Fruit fly (Drosophila melanogaster) whole organism, prepupa: ENCODE results near the gene CG32074.

ENCODE experiments used
- Blimp-1 ChIP-seq: fragments of 200-800 bp; sonication (Bioruptor generic); optimal IDR thresholded peaks from 3 replicates; lab custom pipeline; 2017; ENCODE audit warnings: missing biosample characterization, missing genetic modification characterization, mild to moderate bottlenecking, moderate library complexity, missing genetic modification reagents
- CG10631 ChIP-seq: fragments of 200-800 bp; sonication (Bioruptor generic); optimal IDR thresholded peaks from 2 replicates; lab custom pipeline; 2016; ENCODE audit warnings: missing biosample characterization, missing genetic modification characterization
- CG11294 ChIP-seq: fragments of 200-800 bp; sonication (Bioruptor generic); IDR thresholded peaks from 2 replicates; pipeline ENCODE4 v1.3.6; 2022; ENCODE audit warnings: missing biosample characterization, missing genetic modification characterization
- CG11762 ChIP-seq: fragments of 200-800 bp; sonication (Bioruptor generic); optimal IDR thresholded peaks from 3 replicates; lab custom pipeline; 2016; ENCODE audit warnings: missing biosample characterization, missing genetic modification characterization; ENCODE audit not compliant: insufficient read depth
- CG11902 ChIP-seq: fragments of 200-800 bp; sonication (Bioruptor generic); optimal IDR thresholded peaks from 3 replicates; lab custom pipeline; 2016; ENCODE audit warnings: missing biosample characterization, missing genetic modification characterization
- CG15336 ChIP-seq: fragments of 200-800 bp; sonication (Bioruptor generic); IDR thresholded peaks from 2 replicates; pipeline ENCODE4 v1.3.6; 2022; ENCODE audit warnings: missing biosample characterization, missing genetic modification characterization
- CG1621 ChIP-seq: fragments of 200-800 bp; sonication (Bioruptor generic); optimal IDR thresholded peaks from 3 replicates; lab custom pipeline; 2018; ENCODE audit warnings: missing biosample characterization, mild to moderate bottlenecking, missing genetic modification characterization
- CG3032 ChIP-seq: fragments of 200-800 bp; optimal IDR thresholded peaks from 2 replicates; lab custom pipeline; 2019; ENCODE audit warnings: missing biosample characterization, mild to moderate bottlenecking, missing genetic modification characterization, moderate library complexity
- CG31627 ChIP-seq: fragments of 200-800 bp; sonication (Bioruptor generic); optimal IDR thresholded peaks from 3 replicates; lab custom pipeline; 2016; ENCODE audit warnings: missing biosample characterization, missing genetic modification characterization
- CG32006 ChIP-seq: fragments of 200-800 bp; sonication (Bioruptor generic); optimal IDR thresholded peaks from 3 replicates; lab custom pipeline; 2017; ENCODE audit warnings: missing biosample characterization, mild to moderate bottlenecking, missing genetic modification characterization
- CG34406 ChIP-seq: fragments of 200-800 bp; sonication (Bioruptor generic); optimal IDR thresholded peaks from 3 replicates; lab custom pipeline; 2016; ENCODE audit warnings: missing biosample characterization, missing genetic modification characterization
- CG3919 ChIP-seq: fragments of 200-800 bp; sonication (Bioruptor generic); optimal IDR thresholded peaks from 3 replicates; lab custom pipeline; 2016; ENCODE audit warnings: missing biosample characterization, missing genetic modification characterization
- CG6163 ChIP-seq: fragments of 200-800 bp; sonication (Bioruptor generic); IDR thresholded peaks from 3 replicates; pipeline ENCODE4 v1.3.6; 2022; ENCODE audit warnings: missing biosample characterization, missing genetic modification characterization
- CG6276 ChIP-seq: fragments of 200-800 bp; sonication (Bioruptor generic); optimal IDR thresholded peaks from 2 replicates; lab custom pipeline; 2017; ENCODE audit warnings: missing biosample characterization, mild to moderate bottlenecking, missing genetic modification characterization
- CG6808 ChIP-seq: fragments of 200-800 bp; sonication (Bioruptor generic); optimal IDR thresholded peaks from 3 replicates; lab custom pipeline; 2017; ENCODE audit warnings: missing biosample characterization, missing genetic modification characterization, mild to moderate bottlenecking, moderate library complexity, missing genetic modification reagents
- CG6854 ChIP-seq: fragments of 200-800 bp; sonication (Bioruptor generic); optimal IDR thresholded peaks from 2 replicates; lab custom pipeline; 2017; ENCODE audit warnings: missing biosample characterization, mild to moderate bottlenecking, missing genetic modification characterization
- CG8119 ChIP-seq: fragments of 200-800 bp; sonication (Bioruptor generic); IDR thresholded peaks from 3 replicates; pipeline ENCODE4 v1.3.6; 2022; ENCODE audit warnings: missing biosample characterization, missing genetic modification characterization
- CG8632 ChIP-seq: fragments of 200-800 bp; sonication (Bioruptor generic); optimal IDR thresholded peaks from 3 replicates; lab custom pipeline; 2016; ENCODE audit warnings: missing biosample characterization, missing genetic modification characterization
- CG9139 ChIP-seq: fragments of 200-800 bp; sonication (Bioruptor generic); optimal IDR thresholded peaks from 3 replicates; lab custom pipeline; 2017; ENCODE audit warnings: missing biosample characterization, mild to moderate bottlenecking, missing genetic modification characterization
- Eip75B ChIP-seq: fragments of 200-800 bp; sonication (Bioruptor generic); optimal IDR thresholded peaks from 3 replicates; lab custom pipeline; 2016; ENCODE audit warnings: missing biosample characterization, missing genetic modification characterization
- Eip78C ChIP-seq: fragments of 200-800 bp; sonication (Bioruptor generic); peaks from one replicate; lab custom pipeline; 2016; ENCODE audit warnings: missing biosample characterization, missing genetic modification characterization
- Eip93F ChIP-seq: fragments of 200-800 bp; sonication (Bioruptor generic); optimal IDR thresholded peaks from 2 replicates; lab custom pipeline; 2016; ENCODE audit warnings: missing biosample characterization, mild to moderate bottlenecking, missing genetic modification characterization
- Ets21C ChIP-seq: fragments of 200-800 bp; sonication (Bioruptor generic); optimal IDR thresholded peaks from 3 replicates; lab custom pipeline; 2016; ENCODE audit warnings: missing biosample characterization, missing genetic modification characterization
- Gug ChIP-seq: fragments of 200-800 bp; sonication (Bioruptor generic); IDR thresholded peaks from 2 replicates; pipeline ENCODE4 v1.3.6; 2022; ENCODE audit warnings: missing biosample characterization, missing genetic modification characterization
- Hr39 ChIP-seq: fragments of 200-800 bp; sonication (Bioruptor generic); optimal IDR thresholded peaks from 2 replicates; lab custom pipeline; 2016; ENCODE audit warnings: missing biosample characterization, missing genetic modification characterization
- Hr4 ChIP-seq: fragments of 200-800 bp; sonication (Bioruptor generic); optimal IDR thresholded peaks from 3 replicates; lab custom pipeline; 2016; ENCODE audit warnings: missing biosample characterization, missing genetic modification characterization
- Lpt ChIP-seq: fragments of 200-800 bp; sonication (Bioruptor generic); optimal IDR thresholded peaks from 3 replicates; lab custom pipeline; 2016; ENCODE audit warnings: missing biosample characterization, missing genetic modification characterization
- Met ChIP-seq: fragments of 200-800 bp; sonication (Bioruptor generic); optimal IDR thresholded peaks from 3 replicates; lab custom pipeline; 2016; ENCODE audit warnings: missing biosample characterization, missing genetic modification characterization
- OdsH ChIP-seq: fragments of 200-800 bp; sonication (Bioruptor generic); optimal IDR thresholded peaks from 3 replicates; lab custom pipeline; 2016; ENCODE audit warnings: missing biosample characterization, missing genetic modification characterization
- Smox ChIP-seq: fragments of 200-800 bp; sonication (Bioruptor generic); optimal IDR thresholded peaks from 3 replicates; lab custom pipeline; 2016; ENCODE audit warnings: missing biosample characterization, missing genetic modification characterization
- Sox14 ChIP-seq: fragments of 200-800 bp; sonication (Bioruptor generic); optimal IDR thresholded peaks from 3 replicates; lab custom pipeline; 2016; ENCODE audit warnings: missing biosample characterization, missing genetic modification characterization
- acj6 ChIP-seq: fragments of 200-800 bp; sonication (Bioruptor generic); optimal IDR thresholded peaks from 3 replicates; lab custom pipeline; 2016; ENCODE audit warnings: missing biosample characterization, missing genetic modification characterization
- dac ChIP-seq: fragments of 200-800 bp; sonication (Bioruptor generic); optimal IDR thresholded peaks from 2 replicates; lab custom pipeline; 2017; ENCODE audit warnings: missing biosample characterization, mild to moderate bottlenecking, missing genetic modification characterization
- dsx ChIP-seq: fragments of 200-800 bp; optimal IDR thresholded peaks from 3 replicates; lab custom pipeline; 2019; ENCODE audit warnings: missing biosample characterization, mild to moderate bottlenecking, missing genetic modification characterization, moderate library complexity; ENCODE audit not compliant: poor library complexity, severe bottlenecking
- eg ChIP-seq: fragments of 200-800 bp; sonication (Bioruptor generic); IDR thresholded peaks from 3 replicates; pipeline ENCODE4 v1.3.6; 2022; ENCODE audit warnings: missing biosample characterization, missing genetic modification characterization
- esn ChIP-seq: fragments of 200-800 bp; sonication (Bioruptor generic); optimal IDR thresholded peaks from 2 replicates; lab custom pipeline; 2016; ENCODE audit warnings: missing biosample characterization, mild to moderate bottlenecking, missing genetic modification characterization, moderate library complexity
- fd85E ChIP-seq: fragments of 200-800 bp; sonication (Bioruptor generic); optimal IDR thresholded peaks from 3 replicates; lab custom pipeline; 2016; ENCODE audit warnings: missing biosample characterization, missing genetic modification characterization
- fkh ChIP-seq: fragments of 200-800 bp; sonication (Bioruptor generic); optimal IDR thresholded peaks from 3 replicates; lab custom pipeline; 2017; ENCODE audit warnings: missing biosample characterization, mild to moderate bottlenecking, missing genetic modification characterization, moderate library complexity
- lz ChIP-seq: fragments of 200-800 bp; sonication (Bioruptor generic); optimal IDR thresholded peaks from 3 replicates; lab custom pipeline; 2016; ENCODE audit warnings: missing biosample characterization, missing genetic modification characterization
- net ChIP-seq: fragments of 200-800 bp; sonication (Bioruptor generic); optimal IDR thresholded peaks from 3 replicates; lab custom pipeline; 2016; ENCODE audit warnings: missing biosample characterization, missing genetic modification characterization
- pdm3 ChIP-seq: fragments of 200-800 bp; sonication (Bioruptor generic); optimal IDR thresholded peaks from 3 replicates; lab custom pipeline; 2016; ENCODE audit warnings: missing biosample characterization, missing genetic modification characterization
- spab ChIP-seq: fragments of 200-800 bp; sonication (Bioruptor generic); optimal IDR thresholded peaks from 2 replicates; lab custom pipeline; 2017; ENCODE audit warnings: missing biosample characterization, mild to moderate bottlenecking, missing genetic modification characterization, missing genetic modification reagents
- ss ChIP-seq, 2 experiments: fragments of 200-800 bp; sonication (Bioruptor generic); optimal IDR thresholded peaks; 2 replicates in 1 of 2; 3 replicates in 1 of 2; lab custom pipeline; 2017 to 2018; ENCODE audit warnings: mild to moderate bottlenecking in 2 of 2, missing biosample characterization in 2 of 2, missing genetic modification characterization in 2 of 2, moderate library complexity in 1 of 2
- svp ChIP-seq: fragments of 200-800 bp; sonication (Bioruptor generic); peaks from one replicate; lab custom pipeline; 2016; ENCODE audit warnings: missing biosample characterization, missing genetic modification characterization
- topi ChIP-seq: fragments of 200-800 bp; sonication (Bioruptor generic); optimal IDR thresholded peaks from 3 replicates; lab custom pipeline; 2016; ENCODE audit warnings: missing biosample characterization, missing genetic modification characterization
- vri ChIP-seq: fragments of 200-800 bp; sonication (Bioruptor generic); optimal IDR thresholded peaks from 3 replicates; lab custom pipeline; 2016; ENCODE audit warnings: missing biosample characterization, mild to moderate bottlenecking, missing genetic modification characterization

Gene CG32074

dm6 chr3L:11123598-11124284 lies 8.4 kb downstream of the CG32074 start:
- TF ChIP-seq Gug (GFP tag; lab: Robert Waterston, UW) (no peak), Lpt (GFP tag; lab: Kevin White, UChicago) (no peak), ss (GFP tag; optimal IDR thresholded peaks at IDR 0.05; lab: Kevin White, UChicago) (peak; percentile 16 to 20), Sox14 (GFP tag; lab: Kevin White, UChicago) (peak; percentile 88), eg (GFP tag; lab: Robert Waterston, UW) (no peak), CG6854 (GFP tag; lab: Kevin White, UChicago) (peak; percentile 16), acj6 (GFP tag; lab: Kevin White, UChicago) (no peak), Eip75B (GFP tag; lab: Kevin White, UChicago) (no peak), CG11294 (no peak), lz (GFP tag; lab: Kevin White, UChicago) (no peak), svp (peak; percentile 84), CG6163 (GFP tag; lab: Robert Waterston, UW) (peak; percentile 39; the same call in 1 of the 3 replicates), CG10631 (no peak), dsx (GFP tag; lab: Kevin White, UChicago) (no peak), CG15336 (GFP tag; lab: Robert Waterston, UW) (0 out of 2 replicates have a peak, but pooled peaks have one; percentile 8)

- peak; percentile 3 for TF ChIP-seq CG6808 (GFP tag; lab: Kevin White, UChicago)
- no peak for TF ChIP-seq CG8632
- 0 out of 2 replicates have a peak, but pooled peaks have one; percentile 40 for TF ChIP-seq CG15336 (GFP tag; lab: Robert Waterston, UW)
- no peak for TF ChIP-seq CG6276 (GFP tag; lab: Kevin White, UChicago)
- no peak for TF ChIP-seq fd85E (GFP tag; lab: Kevin White, UChicago)
- peak; percentile 58 for TF ChIP-seq dsx (GFP tag; lab: Kevin White, UChicago)
- TF ChIP-seq CG34406 (GFP tag; lab: Kevin White, UChicago): no peak
- no peak for TF ChIP-seq Blimp-1 (GFP tag; lab: Kevin White, UChicago)
- peak; percentile 41 for TF ChIP-seq CG3032 (tag; lab: Kevin White, UChicago)
- no peak for TF ChIP-seq Smox (GFP tag; lab: Kevin White, UChicago)
- TF ChIP-seq CG32006 (GFP tag; lab: Kevin White, UChicago): peak; percentile 27
- TF ChIP-seq CG11294: no peak
- TF ChIP-seq Lpt (GFP tag; lab: Kevin White, UChicago): no peak
- peak; percentile 12 for TF ChIP-seq OdsH (GFP tag; lab: Kevin White, UChicago)
- peak; percentile 26 for TF ChIP-seq net (GFP tag; lab: Kevin White, UChicago)
- no peak for TF ChIP-seq pdm3 (GFP tag; lab: Kevin White, UChicago)
- TF ChIP-seq CG3919 (GFP tag; lab: Kevin White, UChicago): no peak
- peak; percentile 36 for TF ChIP-seq dac (GFP tag; lab: Kevin White, UChicago)
- TF ChIP-seq CG1621: peak; percentile 65
- TF ChIP-seq topi: no peak
- no peak for TF ChIP-seq CG10631
- peak; percentile 78 for TF ChIP-seq Sox14 (GFP tag; lab: Kevin White, UChicago)
- TF ChIP-seq Gug (GFP tag; lab: Robert Waterston, UW): no peak
- peak in 1 of 2 experiments; percentile 23 for TF ChIP-seq ss (GFP tag; optimal IDR thresholded peaks at IDR 0.05; lab: Kevin White, UChicago)
- no peak for TF ChIP-seq acj6 (GFP tag; lab: Kevin White, UChicago)
- no peak for TF ChIP-seq vri (GFP tag; lab: Kevin White, UChicago)
- peak; percentile 60; the same call in 2 of the 3 replicates for TF ChIP-seq CG8119 (GFP tag; lab: Robert Waterston, UW)
- TF ChIP-seq Eip93F (GFP tag; lab: Kevin White, UChicago): no peak
- peak; percentile 36 for TF ChIP-seq CG31627 (GFP tag; lab: Kevin White, UChicago)
- TF ChIP-seq CG11902 (GFP tag; lab: Kevin White, UChicago): no peak
- TF ChIP-seq eg (GFP tag; lab: Robert Waterston, UW): peak; percentile 70; the same call in 1 of the 3 replicates
- peak; percentile 18 for TF ChIP-seq fkh (GFP tag; lab: Kevin White, UChicago)
- TF ChIP-seq Eip75B (GFP tag; lab: Kevin White, UChicago): peak; percentile 7
- peak; percentile 8 for TF ChIP-seq lz (GFP tag; lab: Kevin White, UChicago)
- TF ChIP-seq svp: peak; percentile 57
- no peak for TF ChIP-seq CG6854 (GFP tag; lab: Kevin White, UChicago)
- TF ChIP-seq Eip78C (GFP tag; lab: Kevin White, UChicago): peak; percentile 30
- no peak for TF ChIP-seq spab (GFP tag; lab: Kevin White, UChicago)
- no peak for TF ChIP-seq Ets21C (GFP tag; lab: Kevin White, UChicago)
- TF ChIP-seq esn: no peak
- TF ChIP-seq CG9139 (GFP tag; lab: Kevin White, UChicago): no peak
- TF ChIP-seq Hr4 (GFP tag; lab: Kevin White, UChicago): no peak
- peak; percentile 2 for TF ChIP-seq Hr39 (GFP tag; lab: Kevin White, UChicago)
- no peak for TF ChIP-seq Met (GFP tag; lab: Kevin White, UChicago)
- no peak for TF ChIP-seq CG11762
Measured at dm6 chr3L:11123088-11123487, 9.0 kb downstream of the CG32074 start, which contains the start of the genes Ufd1 and NaPi-III. TSS of gene Ufd1 (minus strand) at chr3L:11123216. TSS of gene NaPi-III (plus strand) at chr3L:11123348.
